Fruit fly (Drosophila melanogaster) whole organism, prepupa: ENCODE data around the gene Spps.

Experiments
- Blimp-1 ChIP-seq: fragments of 200-800 bp; sonication (Bioruptor generic); optimal IDR thresholded peaks from 3 replicates; lab custom pipeline; 2017; ENCODE audit warnings: missing biosample characterization, missing genetic modification characterization, mild to moderate bottlenecking, moderate library complexity, missing genetic modification reagents
- CG10631 ChIP-seq: fragments of 200-800 bp; sonication (Bioruptor generic); optimal IDR thresholded peaks from 2 replicates; lab custom pipeline; 2016; ENCODE audit warnings: missing biosample characterization, missing genetic modification characterization
- CG10669 ChIP-seq: fragments of 200-800 bp; sonication (Bioruptor generic); optimal IDR thresholded peaks from 3 replicates; lab custom pipeline; 2018; ENCODE audit warnings: missing biosample characterization, mild to moderate bottlenecking, missing genetic modification characterization, moderate library complexity
- CG11294 ChIP-seq: fragments of 200-800 bp; sonication (Bioruptor generic); IDR thresholded peaks from 2 replicates; pipeline ENCODE4 v1.3.6; 2022; ENCODE audit warnings: missing biosample characterization, missing genetic modification characterization
- CG11762 ChIP-seq: fragments of 200-800 bp; sonication (Bioruptor generic); optimal IDR thresholded peaks from 3 replicates; lab custom pipeline; 2016; ENCODE audit warnings: missing biosample characterization, missing genetic modification characterization; ENCODE audit not compliant: insufficient read depth
- CG15336 ChIP-seq: fragments of 200-800 bp; sonication (Bioruptor generic); IDR thresholded peaks from 2 replicates; pipeline ENCODE4 v1.3.6; 2022; ENCODE audit warnings: missing biosample characterization, missing genetic modification characterization
- CG1621 ChIP-seq: fragments of 200-800 bp; sonication (Bioruptor generic); optimal IDR thresholded peaks from 3 replicates; lab custom pipeline; 2018; ENCODE audit warnings: missing biosample characterization, mild to moderate bottlenecking, missing genetic modification characterization
- CG16779 ChIP-seq: fragments of 200-800 bp; sonication (Bioruptor generic); optimal IDR thresholded peaks from 3 replicates; lab custom pipeline; 2017; ENCODE audit warnings: missing biosample characterization, mild to moderate bottlenecking, missing genetic modification characterization
- CG3032 ChIP-seq: fragments of 200-800 bp; optimal IDR thresholded peaks from 2 replicates; lab custom pipeline; 2019; ENCODE audit warnings: missing biosample characterization, mild to moderate bottlenecking, missing genetic modification characterization, moderate library complexity
- CG32006 ChIP-seq: fragments of 200-800 bp; sonication (Bioruptor generic); optimal IDR thresholded peaks from 3 replicates; lab custom pipeline; 2017; ENCODE audit warnings: missing biosample characterization, mild to moderate bottlenecking, missing genetic modification characterization
- CG34406 ChIP-seq: fragments of 200-800 bp; sonication (Bioruptor generic); optimal IDR thresholded peaks from 3 replicates; lab custom pipeline; 2016; ENCODE audit warnings: missing biosample characterization, missing genetic modification characterization
- CG4318 ChIP-seq: fragments of 200-800 bp; sonication (Bioruptor generic); optimal IDR thresholded peaks from 3 replicates; lab custom pipeline; 2017; ENCODE audit warnings: missing biosample characterization, mild to moderate bottlenecking, missing genetic modification characterization
- CG6163 ChIP-seq: fragments of 200-800 bp; sonication (Bioruptor generic); IDR thresholded peaks from 3 replicates; pipeline ENCODE4 v1.3.6; 2022; ENCODE audit warnings: missing biosample characterization, missing genetic modification characterization
- CG6276 ChIP-seq: fragments of 200-800 bp; sonication (Bioruptor generic); optimal IDR thresholded peaks from 2 replicates; lab custom pipeline; 2017; ENCODE audit warnings: missing biosample characterization, mild to moderate bottlenecking, missing genetic modification characterization
- CG6792 ChIP-seq: fragments of 200-800 bp; sonication (Bioruptor generic); optimal IDR thresholded peaks from 3 replicates; lab custom pipeline; 2016; ENCODE audit warnings: missing biosample characterization, missing genetic modification characterization
- CG6854 ChIP-seq: fragments of 200-800 bp; sonication (Bioruptor generic); optimal IDR thresholded peaks from 2 replicates; lab custom pipeline; 2017; ENCODE audit warnings: missing biosample characterization, mild to moderate bottlenecking, missing genetic modification characterization
- CG8119 ChIP-seq: fragments of 200-800 bp; sonication (Bioruptor generic); IDR thresholded peaks from 3 replicates; pipeline ENCODE4 v1.3.6; 2022; ENCODE audit warnings: missing biosample characterization, missing genetic modification characterization
- CG8319 ChIP-seq: fragments of 200-800 bp; sonication (Bioruptor generic); optimal IDR thresholded peaks from 3 replicates; lab custom pipeline; 2016; ENCODE audit warnings: missing biosample characterization, missing genetic modification characterization
- CG8632 ChIP-seq: fragments of 200-800 bp; sonication (Bioruptor generic); optimal IDR thresholded peaks from 3 replicates; lab custom pipeline; 2016; ENCODE audit warnings: missing biosample characterization, missing genetic modification characterization
- CG9139 ChIP-seq: fragments of 200-800 bp; sonication (Bioruptor generic); optimal IDR thresholded peaks from 3 replicates; lab custom pipeline; 2017; ENCODE audit warnings: missing biosample characterization, mild to moderate bottlenecking, missing genetic modification characterization
- Eip75B ChIP-seq: fragments of 200-800 bp; sonication (Bioruptor generic); optimal IDR thresholded peaks from 3 replicates; lab custom pipeline; 2016; ENCODE audit warnings: missing biosample characterization, missing genetic modification characterization
- Ets96B ChIP-seq: fragments of 200-800 bp; optimal IDR thresholded peaks from 2 replicates; lab custom pipeline; 2019; ENCODE audit warnings: missing biosample characterization, mild to moderate bottlenecking, missing genetic modification characterization, moderate library complexity
- Hr38 ChIP-seq: sonication (Bioruptor generic); optimal IDR thresholded peaks from 2 replicates; lab custom pipeline; 2016; ENCODE audit warnings: missing biosample characterization, missing genetic modification characterization
- Hr39 ChIP-seq: fragments of 200-800 bp; sonication (Bioruptor generic); optimal IDR thresholded peaks from 2 replicates; lab custom pipeline; 2016; ENCODE audit warnings: missing biosample characterization, missing genetic modification characterization
- Hr4 ChIP-seq: fragments of 200-800 bp; sonication (Bioruptor generic); optimal IDR thresholded peaks from 3 replicates; lab custom pipeline; 2016; ENCODE audit warnings: missing biosample characterization, missing genetic modification characterization
- Lpt ChIP-seq: fragments of 200-800 bp; sonication (Bioruptor generic); optimal IDR thresholded peaks from 3 replicates; lab custom pipeline; 2016; ENCODE audit warnings: missing biosample characterization, missing genetic modification characterization
- Met ChIP-seq: fragments of 200-800 bp; sonication (Bioruptor generic); optimal IDR thresholded peaks from 3 replicates; lab custom pipeline; 2016; ENCODE audit warnings: missing biosample characterization, missing genetic modification characterization
- OdsH ChIP-seq: fragments of 200-800 bp; sonication (Bioruptor generic); optimal IDR thresholded peaks from 3 replicates; lab custom pipeline; 2016; ENCODE audit warnings: missing biosample characterization, missing genetic modification characterization
- Smox ChIP-seq: fragments of 200-800 bp; sonication (Bioruptor generic); optimal IDR thresholded peaks from 3 replicates; lab custom pipeline; 2016; ENCODE audit warnings: missing biosample characterization, missing genetic modification characterization
- Sox102F ChIP-seq: fragments of 200-800 bp; sonication (Bioruptor generic); optimal IDR thresholded peaks from 2 replicates; lab custom pipeline; 2016; ENCODE audit warnings: missing biosample characterization, mild to moderate bottlenecking, missing genetic modification characterization
- Sox14 ChIP-seq: fragments of 200-800 bp; sonication (Bioruptor generic); optimal IDR thresholded peaks from 3 replicates; lab custom pipeline; 2016; ENCODE audit warnings: missing biosample characterization, missing genetic modification characterization
- Sox15 ChIP-seq: fragments of 200-800 bp; sonication (Bioruptor generic); optimal IDR thresholded peaks from 3 replicates; lab custom pipeline; 2016; ENCODE audit warnings: missing biosample characterization, missing genetic modification characterization
- achi ChIP-seq: fragments of 200-800 bp; sonication (Bioruptor generic); optimal IDR thresholded peaks from 3 replicates; lab custom pipeline; 2016; ENCODE audit warnings: missing biosample characterization, missing genetic modification characterization
- acj6 ChIP-seq: fragments of 200-800 bp; sonication (Bioruptor generic); optimal IDR thresholded peaks from 3 replicates; lab custom pipeline; 2016; ENCODE audit warnings: missing biosample characterization, missing genetic modification characterization
- cyc ChIP-seq: fragments of 200-800 bp; sonication (Bioruptor generic); optimal IDR thresholded peaks from 3 replicates; lab custom pipeline; 2016; ENCODE audit warnings: missing biosample characterization, missing genetic modification characterization
- dsx ChIP-seq: fragments of 200-800 bp; optimal IDR thresholded peaks from 3 replicates; lab custom pipeline; 2019; ENCODE audit warnings: missing biosample characterization, mild to moderate bottlenecking, missing genetic modification characterization, moderate library complexity; ENCODE audit not compliant: poor library complexity, severe bottlenecking
- esn ChIP-seq: fragments of 200-800 bp; sonication (Bioruptor generic); optimal IDR thresholded peaks from 2 replicates; lab custom pipeline; 2016; ENCODE audit warnings: missing biosample characterization, mild to moderate bottlenecking, missing genetic modification characterization, moderate library complexity
- fd85E ChIP-seq: fragments of 200-800 bp; sonication (Bioruptor generic); optimal IDR thresholded peaks from 3 replicates; lab custom pipeline; 2016; ENCODE audit warnings: missing biosample characterization, missing genetic modification characterization
- fkh ChIP-seq: fragments of 200-800 bp; sonication (Bioruptor generic); optimal IDR thresholded peaks from 3 replicates; lab custom pipeline; 2017; ENCODE audit warnings: missing biosample characterization, mild to moderate bottlenecking, missing genetic modification characterization, moderate library complexity
- lz ChIP-seq: fragments of 200-800 bp; sonication (Bioruptor generic); optimal IDR thresholded peaks from 3 replicates; lab custom pipeline; 2016; ENCODE audit warnings: missing biosample characterization, missing genetic modification characterization
- net ChIP-seq: fragments of 200-800 bp; sonication (Bioruptor generic); optimal IDR thresholded peaks from 3 replicates; lab custom pipeline; 2016; ENCODE audit warnings: missing biosample characterization, missing genetic modification characterization
- salr ChIP-seq, 2 experiments: fragments of 200-800 bp; sonication (Bioruptor generic); optimal IDR thresholded peaks; 3 replicates each; lab custom pipeline; 2016 to 2018; ENCODE audit warnings: missing biosample characterization in 2 of 2, missing genetic modification characterization in 2 of 2, mild to moderate bottlenecking in 1 of 2
- spab ChIP-seq: fragments of 200-800 bp; sonication (Bioruptor generic); optimal IDR thresholded peaks from 2 replicates; lab custom pipeline; 2017; ENCODE audit warnings: missing biosample characterization, mild to moderate bottlenecking, missing genetic modification characterization, missing genetic modification reagents
- ss ChIP-seq, 2 experiments: fragments of 200-800 bp; sonication (Bioruptor generic); optimal IDR thresholded peaks; 2 replicates in 1 of 2; 3 replicates in 1 of 2; lab custom pipeline; 2017 to 2018; ENCODE audit warnings: mild to moderate bottlenecking in 2 of 2, missing biosample characterization in 2 of 2, missing genetic modification characterization in 2 of 2, moderate library complexity in 1 of 2
- svp ChIP-seq: fragments of 200-800 bp; sonication (Bioruptor generic); peaks from one replicate; lab custom pipeline; 2016; ENCODE audit warnings: missing biosample characterization, missing genetic modification characterization
- topi ChIP-seq: fragments of 200-800 bp; sonication (Bioruptor generic); optimal IDR thresholded peaks from 3 replicates; lab custom pipeline; 2016; ENCODE audit warnings: missing biosample characterization, missing genetic modification characterization
- vri ChIP-seq: fragments of 200-800 bp; sonication (Bioruptor generic); optimal IDR thresholded peaks from 3 replicates; lab custom pipeline; 2016; ENCODE audit warnings: missing biosample characterization, mild to moderate bottlenecking, missing genetic modification characterization

Gene Spps

dm6 chr3R:24193373-24193879, 33.3 kb downstream of the Spps start, which contains the start of the genes SMC6 and CG6204 (continued):
- TF ChIP-seq salr (GFP tag; optimal IDR thresholded peaks at IDR 0.05; lab: Kevin White, UChicago) (peak in 1 of 2 experiments; percentile 89), CG8632 (GFP tag; lab: Kevin White, UChicago) (peak; percentile 95), vri (GFP tag; lab: Kevin White, UChicago) (no peak), CG6163 (GFP tag; lab: Robert Waterston, UW) (peak; percentile 96), CG6854 (peak; percentile 83), CG6276 (no peak), Eip75B (GFP tag; lab: Kevin White, UChicago) (peak; percentile 95), Hr38 (GFP tag; lab: Kevin White, UChicago) (no peak), Ets96B (tag; lab: Kevin White, UChicago) (peak; percentile 96), CG34406 (GFP tag; lab: Kevin White, UChicago) (peak; percentile 94), Hr39 (GFP tag; lab: Kevin White, UChicago) (peak; percentile 96), fkh (peak; percentile 74), CG10631 (peak; percentile 95), Hr4 (peak; percentile 97), Blimp-1 (peak; percentile 78), CG11294 (peak; percentile 91), dsx (GFP tag; lab: Kevin White, UChicago) (peak; percentile 93), Sox14 (GFP tag; lab: Kevin White, UChicago) (peak; percentile 96), cyc (GFP tag; lab: Kevin White, UChicago) (peak; percentile 97), acj6 (GFP tag; lab: Kevin White, UChicago) (peak; percentile 96)

DNA sequence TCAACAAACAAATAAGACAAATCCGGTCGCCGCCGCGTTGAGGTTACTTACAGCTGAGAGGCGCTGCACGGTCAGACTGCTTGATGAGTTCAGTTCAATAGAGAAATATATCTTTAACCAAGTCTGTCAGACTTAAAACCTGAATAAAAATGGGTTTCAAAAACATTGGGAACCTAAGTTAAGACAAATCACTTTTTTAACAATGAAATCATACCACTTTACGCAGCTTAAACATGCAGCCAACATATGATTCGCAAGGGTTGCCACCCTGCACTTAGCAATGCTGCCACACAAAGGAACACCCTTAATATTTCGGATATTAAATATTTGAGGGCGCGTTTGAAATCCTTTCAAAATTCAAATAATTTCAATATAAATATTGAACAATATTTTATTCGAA, 38.1 kb downstream of the Spps start, which contains the start of gene CG5515:
TSS of gene CG5515 (minus strand) at position 278 of the 400 bp plus-strand sequence.
- TF ChIP-seq lz (GFP tag; lab: Kevin White, UChicago) (peak; percentile 77), Sox15 (GFP tag; lab: Kevin White, UChicago) (peak; percentile 64), spab (no peak), CG6163 (GFP tag; lab: Robert Waterston, UW) (peak; percentile 64), vri (GFP tag; lab: Kevin White, UChicago) (no peak), Smox (GFP tag; lab: Kevin White, UChicago) (no peak), Hr38 (GFP tag; lab: Kevin White, UChicago) (no peak), Ets96B (tag; lab: Kevin White, UChicago) (no peak), Blimp-1 (no peak), cyc (GFP tag; lab: Kevin White, UChicago) (peak; percentile 57), CG11294 (peak; percentile 14; the same call in 1 of the 2 replicates), CG34406 (GFP tag; lab: Kevin White, UChicago) (peak; percentile 63), CG8319 (peak; percentile 40), CG10669 (no peak), Met (GFP tag; lab: Kevin White, UChicago) (no peak), CG8119 (GFP tag; lab: Robert Waterston, UW) (peak; percentile 35; the same call in 1 of the 3 replicates), Sox102F (GFP tag; lab: Kevin White, UChicago) (no peak), CG11762 (GFP tag; lab: Kevin White, UChicago) (peak; percentile 26), achi (no peak), CG8632 (GFP tag; lab: Kevin White, UChicago) (peak; percentile 22), CG32006 (GFP tag; lab: Kevin White, UChicago) (peak; percentile 65), CG16779 (tag; lab: Kevin White, UChicago) (no peak), topi (GFP tag; lab: Kevin White, UChicago) (peak; percentile 75), CG6854 (no peak), CG3032 (peak; percentile 48), fkh (no peak), CG1621 (tag; lab: Kevin White, UChicago) (no peak), fd85E (GFP tag; lab: Kevin White, UChicago) (no peak), OdsH (GFP tag; lab: Kevin White, UChicago) (peak; percentile 73), ss (GFP tag; optimal IDR thresholded peaks at IDR 0.05; lab: Kevin White, UChicago) (no peak), CG6792 (peak; percentile 45), CG9139 (GFP tag; lab: Kevin White, UChicago) (no peak), esn (GFP tag; lab: Kevin White, UChicago) (peak; percentile 81), Lpt (GFP tag; lab: Kevin White, UChicago) (no peak), Sox14 (GFP tag; lab: Kevin White, UChicago) (peak; percentile 79), CG4318 (GFP tag; lab: Kevin White, UChicago) (peak; percentile 52), svp (GFP tag; lab: Kevin White, UChicago) (no peak), dsx (GFP tag; lab: Kevin White, UChicago) (no peak), net (peak; percentile 48), CG10631 (peak; percentile 62), CG15336 (GFP tag; lab: Robert Waterston, UW) (no peak), Hr39 (GFP tag; lab: Kevin White, UChicago) (peak; percentile 82)
